Fruit fly (Drosophila melanogaster): Measurements from ENCODE around the gene Sfp65A.

Gene Sfp65A

DNA sequence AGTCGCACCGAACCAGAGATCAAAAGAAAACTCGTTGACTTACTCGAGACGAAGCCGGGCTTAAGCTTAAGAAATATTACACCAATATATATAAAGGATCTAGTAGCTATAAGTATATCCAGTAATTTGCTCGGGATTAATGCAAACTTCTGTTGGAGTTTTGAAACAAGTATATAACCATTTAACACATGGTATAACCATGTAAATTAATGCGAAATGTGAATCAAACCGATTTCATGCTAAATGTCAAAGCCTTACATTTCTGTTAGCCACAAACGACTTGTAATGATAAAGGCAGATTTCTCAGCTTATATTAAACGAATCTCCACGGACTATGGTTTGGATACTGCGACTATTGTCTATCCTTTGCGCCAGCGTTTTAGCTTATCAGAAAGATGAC, at the start of gene Sfp65A:
TSS of gene Sfp65A (plus strand) at position 301 of the 400 bp plus-strand sequence.
- TF ChIP-seq Hr83 (GFP tag; optimal IDR thresholded peaks at IDR 0.05; ENCODE audit: poor library complexity, severe bottlenecking) (no peak), fru (GFP tag; optimal IDR thresholded peaks at IDR 0.05) (no peak), foxo (GFP tag; optimal IDR thresholded peaks at IDR 0.05) (no peak), CG32264 (GFP tag; optimal IDR thresholded peaks at IDR 0.05) (no peak), jim (GFP tag; optimal IDR thresholded peaks at IDR 0.05) (no peak), usp (GFP tag; optimal IDR thresholded peaks at IDR 0.05) (no peak), rgr (GFP tag; optimal IDR thresholded peaks at IDR 0.05) (no peak), Sp1 (GFP tag; optimal IDR thresholded peaks at IDR 0.05) (no peak), psq (GFP tag; optimal IDR thresholded peaks at IDR 0.05) (no peak)

DNA sequence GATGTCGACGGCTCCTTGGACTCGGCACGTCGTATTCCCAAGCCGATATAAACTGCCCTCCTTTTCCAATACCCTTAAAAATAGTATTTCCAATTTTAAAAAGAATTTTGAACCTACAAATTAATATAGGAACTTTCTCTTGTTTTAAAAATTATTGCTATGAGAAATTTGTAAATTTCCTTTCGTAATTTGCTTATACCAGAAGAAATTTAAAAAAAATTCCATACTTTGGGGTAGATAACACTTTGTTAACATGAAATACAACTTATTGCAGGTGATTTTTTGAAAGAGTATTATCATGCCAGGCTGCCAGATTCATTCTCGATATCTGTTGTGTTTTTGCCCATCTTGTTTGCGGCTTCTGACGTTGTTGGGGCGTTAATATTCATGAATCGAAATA, 47.6 kb upstream of the Sfp65A start:
- TF ChIP-seq Hr78 (GFP tag; optimal IDR thresholded peaks at IDR 0.05) (no peak), CG32264 (GFP tag; optimal IDR thresholded peaks at IDR 0.05) (no peak), dl (GFP tag; optimal IDR thresholded peaks at IDR 0.05; ENCODE audit: insufficient read depth in 1 of 2, partially characterized antibody in 2 of 2) (no peak), dsf (GFP tag; optimal IDR thresholded peaks at IDR 0.05; ENCODE audit: borderline replicate concordance) (no peak), sage (GFP tag; optimal IDR thresholded peaks at IDR 0.05) (no peak), usp (GFP tag; optimal IDR thresholded peaks at IDR 0.05) (no peak), Mio (GFP tag; optimal IDR thresholded peaks at IDR 0.05) (no peak), brk (GFP tag; optimal IDR thresholded peaks at IDR 0.05) (no peak), Rel (GFP tag; optimal IDR thresholded peaks at IDR 0.05) (no peak), Rel (tag; optimal IDR thresholded peaks at IDR 0.05) (no peak), sv (GFP tag; optimal IDR thresholded peaks at IDR 0.05) (no peak), N (GFP tag; optimal IDR thresholded peaks at IDR 0.05) (no peak), psq (GFP tag; optimal IDR thresholded peaks at IDR 0.05) (peak; percentile 33), foxo (GFP tag; optimal IDR thresholded peaks at IDR 0.05) (peak in 1 of 2 experiments; percentile 25), rgr (GFP tag; optimal IDR thresholded peaks at IDR 0.05) (peak; percentile 17), HLH106 (tag; optimal IDR thresholded peaks at IDR 0.05) (peak; percentile 50), jim (GFP tag; optimal IDR thresholded peaks at IDR 0.05) (no peak), fru (GFP tag; optimal IDR thresholded peaks at IDR 0.05) (peak; percentile 35), dmrt93B (GFP tag; optimal IDR thresholded peaks at IDR 0.05) (no peak), tai (GFP tag; optimal IDR thresholded peaks at IDR 0.05) (no peak), ey (GFP tag; optimal IDR thresholded peaks at IDR 0.05) (peak; percentile 50), Dif (GFP tag; optimal IDR thresholded peaks at IDR 0.05; ENCODE audit: partially characterized antibody) (no peak), Jra (GFP tag; optimal IDR thresholded peaks at IDR 0.05) (no peak), GATAd (GFP tag; optimal IDR thresholded peaks at IDR 0.05) (no peak), CrebA (GFP tag; optimal IDR thresholded peaks at IDR 0.05; ENCODE audit: borderline replicate concordance) (no peak), Dfd (GFP tag; optimal IDR thresholded peaks at IDR 0.05) (no peak), Abd-B (GFP tag; optimal IDR thresholded peaks at IDR 0.05) (no peak), pan (optimal IDR thresholded peaks at IDR 0.05) (no peak), Hnf4 (GFP tag; optimal IDR thresholded peaks at IDR 0.05) (no peak), Sp1 (GFP tag; optimal IDR thresholded peaks at IDR 0.05) (peak; percentile 39), lola (GFP tag; optimal IDR thresholded peaks at IDR 0.05) (no peak), Myc (optimal IDR thresholded peaks at IDR 0.05) (no peak), woc (GFP tag; optimal IDR thresholded peaks at IDR 0.05) (peak; percentile 78), Hr83 (GFP tag; optimal IDR thresholded peaks at IDR 0.05; ENCODE audit: poor library complexity, severe bottlenecking) (no peak), h (GFP tag; optimal IDR thresholded peaks at IDR 0.05) (peak; percentile 35), OdsH (GFP tag; optimal IDR thresholded peaks at IDR 0.05) (peak; percentile 13), br (GFP tag; optimal IDR thresholded peaks at IDR 0.05) (peak; percentile 9), Vsx2 (GFP tag; optimal IDR thresholded peaks at IDR 0.05; ENCODE audit: partially characterized antibody) (no peak), CG9705 (GFP tag; optimal IDR thresholded peaks at IDR 0.05) (no peak)

DNA sequence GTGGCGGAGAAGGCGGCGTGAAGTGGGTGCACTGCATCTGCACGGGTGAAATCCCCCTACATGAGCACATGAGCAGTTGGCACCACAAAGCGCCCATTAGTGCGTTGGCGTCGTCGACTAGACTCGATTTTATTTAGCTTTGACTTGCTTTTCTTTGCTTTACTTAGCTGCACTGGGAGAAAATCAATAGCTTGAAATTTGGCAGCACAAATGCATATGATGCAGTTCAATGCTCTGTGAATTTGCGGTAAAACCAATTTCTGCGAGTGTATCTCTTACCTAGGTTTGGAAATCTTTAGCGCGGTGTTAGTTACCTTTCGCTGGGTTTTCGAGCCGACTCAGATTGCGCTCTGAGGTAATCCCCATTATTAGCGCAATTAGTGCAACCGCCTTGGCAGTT, 45.2 kb upstream of the Sfp65A start:
- TF ChIP-seq Hr83 (GFP tag; optimal IDR thresholded peaks at IDR 0.05; ENCODE audit: poor library complexity, severe bottlenecking) (no peak), dsf (GFP tag; optimal IDR thresholded peaks at IDR 0.05; ENCODE audit: borderline replicate concordance) (no peak), pan (optimal IDR thresholded peaks at IDR 0.05) (no peak), lola (GFP tag; optimal IDR thresholded peaks at IDR 0.05) (no peak), rgr (GFP tag; optimal IDR thresholded peaks at IDR 0.05) (no peak), sv (GFP tag; optimal IDR thresholded peaks at IDR 0.05) (no peak), br (GFP tag; optimal IDR thresholded peaks at IDR 0.05) (no peak), Vsx2 (GFP tag; optimal IDR thresholded peaks at IDR 0.05; ENCODE audit: partially characterized antibody) (no peak), HLH106 (tag; optimal IDR thresholded peaks at IDR 0.05) (no peak), Hr78 (GFP tag; optimal IDR thresholded peaks at IDR 0.05) (no peak), Dif (GFP tag; optimal IDR thresholded peaks at IDR 0.05; ENCODE audit: partially characterized antibody) (no peak), Myc (optimal IDR thresholded peaks at IDR 0.05) (no peak), Sp1 (GFP tag; optimal IDR thresholded peaks at IDR 0.05) (no peak), jim (GFP tag; optimal IDR thresholded peaks at IDR 0.05) (no peak)

Measured in whole organism, wandering third instar larva.